Worm (Caenorhabditis elegans) whole organism, late embryonic: ENCODE measurements around the gene C33G3.5.

Experiments
- C08G9.2 ChIP-seq: sonication (generic microtip); optimal IDR thresholded peaks from 2 replicates; lab custom pipeline; 2016; ENCODE audit warnings: mild to moderate bottlenecking, missing genetic modification characterization, moderate library complexity, missing compliant biosample characterization
- C38D4.7 ChIP-seq: fragments of 200-800 bp; sonication (Bioruptor generic); optimal IDR thresholded peaks from 2 replicates; lab custom pipeline; 2018; ENCODE audit warnings: mild to moderate bottlenecking, missing genetic modification characterization, moderate library complexity, missing compliant biosample characterization
- F13H6.1 ChIP-seq: sonication (generic microtip); optimal IDR thresholded peaks from 2 replicates; lab custom pipeline; 2016; ENCODE audit warnings: missing genetic modification characterization, missing compliant biosample characterization
- K02D7.2 ChIP-seq: sonication (generic microtip); optimal IDR thresholded peaks from 2 replicates; lab custom pipeline; 2017; ENCODE audit warnings: mild to moderate bottlenecking, missing genetic modification characterization, missing compliant biosample characterization
- K09A11.1 ChIP-seq: sonication (generic microtip); optimal IDR thresholded peaks from 2 replicates; lab custom pipeline; 2017; ENCODE audit warnings: antibody characterized with exemption, mild to moderate bottlenecking, missing genetic modification characterization, missing compliant biosample characterization; ENCODE audit not compliant: insufficient read depth
- T23F11.4 ChIP-seq: fragments of 200-800 bp; sonication (Bioruptor generic); optimal IDR thresholded peaks from 2 replicates; lab custom pipeline; 2018; ENCODE audit warnings: mild to moderate bottlenecking, missing genetic modification characterization, missing compliant biosample characterization
- Y22D7AL.16 ChIP-seq: sonication (generic microtip); optimal IDR thresholded peaks from 2 replicates; lab custom pipeline; 2016; ENCODE audit warnings: missing genetic modification characterization, missing compliant biosample characterization
- ama-1 ChIP-seq: fragments of 150-350 bp; optimal IDR thresholded peaks from 2 replicates; lab custom pipeline; 2014
- ceh-14 ChIP-seq: sonication (generic microtip); optimal IDR thresholded peaks from 2 replicates; lab custom pipeline; 2016; ENCODE audit warnings: missing genotype, missing genetic modification characterization, missing compliant biosample characterization
- ceh-18 ChIP-seq: sonication (generic microtip); optimal IDR thresholded peaks from 2 replicates; lab custom pipeline; 2016; ENCODE audit warnings: missing genetic modification characterization, missing compliant biosample characterization
- ceh-2 ChIP-seq: sonication (generic microtip); optimal IDR thresholded peaks from 2 replicates; lab custom pipeline; 2016; ENCODE audit warnings: missing genotype, missing genetic modification characterization, missing compliant biosample characterization
- ceh-22 ChIP-seq: sonication (generic microtip); optimal IDR thresholded peaks from 2 replicates; lab custom pipeline; 2017; ENCODE audit warnings: missing biosample characterization, missing genetic modification characterization
- ceh-24 ChIP-seq: sonication (generic microtip); optimal IDR thresholded peaks from 2 replicates; lab custom pipeline; 2016; ENCODE audit warnings: mild to moderate bottlenecking, missing genetic modification characterization, missing compliant biosample characterization
- ceh-30 ChIP-seq: fragments of 150-350 bp; optimal IDR thresholded peaks from 2 replicates; lab custom pipeline; 2014; ENCODE audit warnings: missing biosample characterization, missing genetic modification characterization
- ceh-31 ChIP-seq: sonication (generic microtip); optimal IDR thresholded peaks from 2 replicates; lab custom pipeline; 2016; ENCODE audit warnings: missing genetic modification characterization, missing compliant biosample characterization
- ceh-34 ChIP-seq: sonication (generic microtip); optimal IDR thresholded peaks from 2 replicates; lab custom pipeline; 2016; ENCODE audit warnings: mild to moderate bottlenecking, missing genetic modification characterization, missing compliant biosample characterization
- ceh-45 ChIP-seq: fragments of 200-800 bp; sonication (Bioruptor generic); IDR thresholded peaks from 2 replicates; pipeline ENCODE4 v1.3.6; 2022; ENCODE audit warnings: missing genetic modification reagents, missing genetic modification characterization, missing compliant biosample characterization
- ceh-48 ChIP-seq: sonication (generic microtip); optimal IDR thresholded peaks from 2 replicates; lab custom pipeline; 2016; ENCODE audit warnings: missing genetic modification characterization, inconsistent platforms, missing compliant biosample characterization
- ceh-9 ChIP-seq: sonication (generic microtip); optimal IDR thresholded peaks from 2 replicates; lab custom pipeline; 2016; ENCODE audit warnings: mild to moderate bottlenecking, missing genetic modification characterization, inconsistent platforms, missing compliant biosample characterization
- che-1 ChIP-seq: sonication (generic microtip); optimal IDR thresholded peaks from 2 replicates; lab custom pipeline; 2016; ENCODE audit warnings: mild to moderate bottlenecking, missing genetic modification characterization, missing compliant biosample characterization
- dmd-4 ChIP-seq: sonication (generic microtip); optimal IDR thresholded peaks from 2 replicates; lab custom pipeline; 2016; ENCODE audit warnings: borderline replicate concordance, missing genetic modification characterization, missing compliant biosample characterization
- dve-1 ChIP-seq: sonication (generic microtip); optimal IDR thresholded peaks from 2 replicates; lab custom pipeline; 2017; ENCODE audit warnings: antibody characterized with exemption, mild to moderate bottlenecking, missing genetic modification characterization, missing compliant biosample characterization
- ets-4 ChIP-seq: sonication (generic microtip); optimal IDR thresholded peaks from 2 replicates; lab custom pipeline; 2016; ENCODE audit warnings: missing genetic modification characterization, missing compliant biosample characterization
- fax-1 ChIP-seq: sonication (generic microtip); optimal IDR thresholded peaks from 2 replicates; lab custom pipeline; 2016; ENCODE audit warnings: missing genotype, missing genetic modification characterization, missing compliant biosample characterization
- gmeb-2 ChIP-seq: sonication (generic microtip); optimal IDR thresholded peaks from 2 replicates; lab custom pipeline; 2016; ENCODE audit warnings: missing genetic modification characterization, inconsistent platforms, missing compliant biosample characterization
- hlh-13 ChIP-seq: fragments of 200-800 bp; sonication (Bioruptor generic); optimal IDR thresholded peaks from 2 replicates; lab custom pipeline; 2018; ENCODE audit warnings: mild to moderate bottlenecking, missing genetic modification characterization, missing compliant biosample characterization
- hlh-15 ChIP-seq: sonication (generic microtip); optimal IDR thresholded peaks from 2 replicates; lab custom pipeline; 2016; ENCODE audit warnings: missing genetic modification characterization, missing compliant biosample characterization
- hlh-30 ChIP-seq: sonication (generic microtip); optimal IDR thresholded peaks from 2 replicates; lab custom pipeline; 2017; ENCODE audit warnings: antibody characterized with exemption, missing genetic modification characterization, missing compliant biosample characterization; ENCODE audit not compliant: insufficient read depth
- hlh-8 ChIP-seq: sonication (generic microtip); optimal IDR thresholded peaks from 2 replicates; lab custom pipeline; 2016; ENCODE audit warnings: missing genotype, missing genetic modification characterization, missing compliant biosample characterization
- madf-2 ChIP-seq: sonication (generic microtip); optimal IDR thresholded peaks from 2 replicates; lab custom pipeline; 2017; ENCODE audit warnings: missing genetic modification characterization, missing compliant biosample characterization
- nfya-1 ChIP-seq: sonication (generic microtip); optimal IDR thresholded peaks from 2 replicates; lab custom pipeline; 2017; ENCODE audit warnings: missing genetic modification characterization, mild to moderate bottlenecking, missing compliant biosample characterization, antibody characterized with exemption, moderate library complexity
- nhr-232 ChIP-seq: sonication (generic microtip); optimal IDR thresholded peaks from 2 replicates; lab custom pipeline; 2016; ENCODE audit warnings: missing genetic modification characterization, missing compliant biosample characterization
- odd-2 ChIP-seq: sonication (generic microtip); optimal IDR thresholded peaks from 2 replicates; lab custom pipeline; 2017; ENCODE audit warnings: antibody characterized with exemption, mild to moderate bottlenecking, missing genetic modification characterization, missing compliant biosample characterization
- pag-3 ChIP-seq: sonication (generic microtip); optimal IDR thresholded peaks from 2 replicates; lab custom pipeline; 2016; ENCODE audit warnings: missing compliant biosample characterization, missing genetic modification characterization, borderline replicate concordance
- pat-9 ChIP-seq: fragments of 200-800 bp; sonication (Bioruptor generic); optimal IDR thresholded peaks from 2 replicates; lab custom pipeline; 2018; ENCODE audit warnings: mild to moderate bottlenecking, missing genetic modification characterization, moderate library complexity, missing compliant biosample characterization
- pax-1 ChIP-seq: fragments of 150-350 bp; optimal IDR thresholded peaks from 2 replicates; lab custom pipeline; 2014; ENCODE audit warnings: missing biosample characterization, missing genetic modification characterization
- pha-2 ChIP-seq: sonication (generic microtip); optimal IDR thresholded peaks from 2 replicates; lab custom pipeline; 2017; ENCODE audit warnings: mild to moderate bottlenecking, missing genetic modification characterization, missing compliant biosample characterization
- pqm-1 ChIP-seq: sonication (generic microtip); optimal IDR thresholded peaks from 2 replicates; lab custom pipeline; 2016; ENCODE audit warnings: missing genetic modification characterization, missing compliant biosample characterization
- ref-2 ChIP-seq: sonication (generic microtip); optimal IDR thresholded peaks from 2 replicates; lab custom pipeline; 2016; ENCODE audit warnings: missing genetic modification characterization, missing compliant biosample characterization
- rnt-1 ChIP-seq: sonication (generic microtip); optimal IDR thresholded peaks from 2 replicates; lab custom pipeline; 2016; ENCODE audit warnings: missing genetic modification characterization, missing compliant biosample characterization
- sdc-2 ChIP-seq: sonication (generic microtip); optimal IDR thresholded peaks from 2 replicates; lab custom pipeline; 2016; ENCODE audit warnings: missing genotype, missing genetic modification characterization, missing compliant biosample characterization
- syd-9 ChIP-seq: sonication (generic microtip); optimal IDR thresholded peaks from 2 replicates; lab custom pipeline; 2016; ENCODE audit warnings: mild to moderate bottlenecking, missing genetic modification characterization, moderate library complexity, missing compliant biosample characterization
- tbx-2 ChIP-seq: sonication (generic microtip); optimal IDR thresholded peaks from 2 replicates; lab custom pipeline; 2016; ENCODE audit warnings: missing genetic modification characterization, missing compliant biosample characterization
- tbx-7 ChIP-seq: sonication (generic microtip); optimal IDR thresholded peaks from 2 replicates; lab custom pipeline; 2016; ENCODE audit warnings: missing genotype, missing genetic modification characterization, missing compliant biosample characterization
- unc-42 ChIP-seq: sonication (generic microtip); optimal IDR thresholded peaks from 2 replicates; lab custom pipeline; 2016; ENCODE audit warnings: missing genotype, missing genetic modification characterization, missing compliant biosample characterization
- unc-86 ChIP-seq: sonication (generic microtip); optimal IDR thresholded peaks from 2 replicates; lab custom pipeline; 2016; ENCODE audit warnings: missing genetic modification characterization, missing compliant biosample characterization
- ztf-16 ChIP-seq: sonication (generic microtip); optimal IDR thresholded peaks from 2 replicates; lab custom pipeline; 2017; ENCODE audit warnings: missing genetic modification characterization, missing compliant biosample characterization

The C33G3.5 gene

DNA sequence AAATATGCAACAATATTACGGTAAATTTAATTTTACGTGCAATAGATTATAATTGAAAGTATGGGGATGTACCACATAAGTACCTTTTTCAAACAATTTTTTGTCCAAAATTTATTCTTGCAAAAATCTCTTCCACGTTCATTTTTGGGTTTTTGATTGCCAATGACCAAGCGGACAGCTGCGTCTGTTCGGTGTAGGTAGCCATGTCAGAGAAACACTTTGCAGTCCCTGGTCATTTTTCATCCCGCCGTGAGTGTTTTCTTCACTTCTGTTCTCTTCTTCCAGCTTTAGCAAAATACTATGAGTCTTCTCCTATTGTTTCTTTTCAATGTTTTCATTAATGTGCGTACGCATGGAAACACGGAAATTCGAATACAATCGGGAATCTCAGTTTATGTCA is 11.6 kb upstream of the C33G3.5 start, which contains the start of gene dsl-4:
dsl-4 (plus strand) TSS at position 301 of the 400 bp plus-strand sequence.
- TF ChIP-seq ceh-18 (tag; lab: Kevin White, UChicago) (no peak), madf-2 (tag; lab: Kevin White, UChicago) (no peak), pat-9 (tag; lab: Kevin White, UChicago) (no peak), ceh-2 (tag; lab: Kevin White, UChicago) (no peak), pqm-1 (tag; lab: Kevin White, UChicago) (no peak), che-1 (no peak), T23F11.4 (GFP tag; lab: Kevin White, UChicago) (no peak), nhr-232 (no peak), pax-1 (tag; lab: Kevin White, UChicago) (no peak), hlh-8 (no peak), nfya-1 (tag; lab: Kevin White, UChicago) (no peak), dve-1 (no peak), tbx-7 (no peak), pha-2 (tag; lab: Kevin White, UChicago) (no peak), ceh-30 (tag; lab: Kevin White, UChicago) (no peak), K02D7.2 (tag; lab: Kevin White, UChicago) (no peak), ceh-34 (tag; lab: Kevin White, UChicago) (no peak), gmeb-2 (tag; lab: Kevin White, UChicago) (no peak)

DNA sequence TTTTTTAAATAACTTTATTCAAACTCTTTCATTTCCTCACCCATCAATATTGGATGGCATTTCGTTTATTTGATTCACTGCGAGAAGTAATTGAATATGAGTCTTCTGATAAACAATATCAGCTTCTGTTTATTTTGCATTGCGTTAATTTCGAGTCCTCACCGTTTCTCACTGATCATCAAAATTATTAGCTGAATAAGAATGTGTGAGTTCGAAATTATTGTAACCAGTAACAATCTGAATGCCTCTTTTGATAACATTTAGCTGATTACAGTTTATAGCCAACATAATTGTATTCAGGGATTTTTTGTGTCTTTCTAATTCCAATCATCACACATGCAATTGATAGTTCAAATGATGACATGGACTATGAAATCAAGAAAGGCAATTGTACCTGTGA is 6.7 kb upstream of the C33G3.5 start, which contains the start of gene F16B12.1:
F16B12.1 (plus strand) TSS at position 301 of the 400 bp plus-strand sequence.
- TF ChIP-seq ceh-22 (tag; lab: Kevin White, UChicago) (no peak), ceh-2 (tag; lab: Kevin White, UChicago) (no peak), gmeb-2 (tag; lab: Kevin White, UChicago) (no peak), syd-9 (no peak), sdc-2 (tag; lab: Kevin White, UChicago) (no peak), fax-1 (tag; lab: Kevin White, UChicago) (no peak), ets-4 (tag; lab: Kevin White, UChicago) (no peak), ztf-16 (tag; lab: Kevin White, UChicago) (no peak), C08G9.2 (no peak), ref-2 (tag; lab: Kevin White, UChicago) (no peak), hlh-13 (no peak), K09A11.1 (no peak), C38D4.7 (GFP tag; lab: Kevin White, UChicago) (no peak), pax-1 (tag; lab: Kevin White, UChicago) (no peak), pag-3 (tag; lab: Kevin White, UChicago) (no peak), ceh-48 (no peak), odd-2 (tag; lab: Kevin White, UChicago) (no peak), F13H6.1 (tag; lab: Kevin White, UChicago) (no peak)

DNA sequence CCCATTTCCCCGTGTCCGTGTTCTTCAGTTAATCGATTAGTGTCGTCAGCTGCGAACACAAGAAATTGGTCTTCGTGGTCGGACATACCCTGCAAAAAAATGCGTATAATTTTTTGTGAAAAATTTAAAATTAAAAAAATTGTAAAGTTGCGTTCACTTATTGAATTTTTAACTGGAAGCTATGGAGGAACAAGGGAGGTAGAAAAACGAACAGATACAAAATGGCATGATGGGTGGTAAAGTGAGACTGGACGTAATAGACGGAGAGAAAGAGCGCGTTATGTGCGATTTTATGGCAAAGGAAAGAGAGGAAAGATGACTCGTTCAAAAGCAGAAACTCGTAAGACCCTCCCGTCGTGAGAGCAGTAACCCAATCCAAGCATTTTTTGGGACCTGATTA is 5.8 kb upstream of the C33G3.5 start, which contains the start of gene C33G3.6:
C33G3.6 (minus strand) TSS at position 101 of the 400 bp plus-strand sequence.
- TF ChIP-seq Y22D7AL.16 (tag; lab: Kevin White, UChicago) (no peak), C38D4.7 (GFP tag; lab: Kevin White, UChicago) (no peak), ceh-24 (no peak), ceh-9 (tag; lab: Kevin White, UChicago) (no peak), dve-1 (no peak), hlh-15 (no peak), unc-86 (tag; lab: Kevin White, UChicago) (no peak), dmd-4 (no peak), ama-1 (lab: Kevin White, UChicago) (no peak), ceh-31 (no peak), gmeb-2 (tag; lab: Kevin White, UChicago) (no peak), hlh-30 (tag; lab: Kevin White, UChicago) (no peak), unc-42 (tag; lab: Kevin White, UChicago) (no peak), ets-4 (tag; lab: Kevin White, UChicago) (no peak), tbx-2 (tag; lab: Kevin White, UChicago) (no peak), ceh-14 (tag; lab: Kevin White, UChicago) (no peak), rnt-1 (no peak), nhr-232 (no peak), ceh-2 (tag; lab: Kevin White, UChicago) (no peak), ceh-45 (GFP tag; lab: Robert Waterston, UW) (no peak)
